Worm (Caenorhabditis elegans): ENCODE results near the gene gtr-1.

ce11 chrX:825375-825774 is 22.8 kb downstream of the gtr-1 start, which contains the start of gene daf-3:
- TF ChIP-seq elt-2 (tag; optimal IDR thresholded peaks at IDR 0.05), result no peak
- no peak for TF ChIP-seq pqm-1 (tag; optimal IDR thresholded peaks at IDR 0.05)
- TF ChIP-seq che-1 (tag; optimal IDR thresholded peaks at IDR 0.05), result no peak
- TF ChIP-seq ceh-45 (GFP tag; IDR thresholded peaks at IDR 0.05), result no peak
- no peak for TF ChIP-seq tbx-2 (tag; optimal IDR thresholded peaks at IDR 0.05)
- no peak for TF ChIP-seq F13H6.1 (tag; optimal IDR thresholded peaks at IDR 0.05)
- no peak for TF ChIP-seq C08G9.2 (tag; optimal IDR thresholded peaks at IDR 0.05)
- TF ChIP-seq nhr-11 (tag; optimal IDR thresholded peaks at IDR 0.05), result no peak
- TF ChIP-seq pha-4 (tag; optimal IDR thresholded peaks at IDR 0.05), result no peak
- no peak for TF ChIP-seq sox-4 (tag; optimal IDR thresholded peaks at IDR 0.05)
